Fruit fly (Drosophila melanogaster): Measurements from ENCODE around the gene CG7368.

CG7368 gene

DNA sequence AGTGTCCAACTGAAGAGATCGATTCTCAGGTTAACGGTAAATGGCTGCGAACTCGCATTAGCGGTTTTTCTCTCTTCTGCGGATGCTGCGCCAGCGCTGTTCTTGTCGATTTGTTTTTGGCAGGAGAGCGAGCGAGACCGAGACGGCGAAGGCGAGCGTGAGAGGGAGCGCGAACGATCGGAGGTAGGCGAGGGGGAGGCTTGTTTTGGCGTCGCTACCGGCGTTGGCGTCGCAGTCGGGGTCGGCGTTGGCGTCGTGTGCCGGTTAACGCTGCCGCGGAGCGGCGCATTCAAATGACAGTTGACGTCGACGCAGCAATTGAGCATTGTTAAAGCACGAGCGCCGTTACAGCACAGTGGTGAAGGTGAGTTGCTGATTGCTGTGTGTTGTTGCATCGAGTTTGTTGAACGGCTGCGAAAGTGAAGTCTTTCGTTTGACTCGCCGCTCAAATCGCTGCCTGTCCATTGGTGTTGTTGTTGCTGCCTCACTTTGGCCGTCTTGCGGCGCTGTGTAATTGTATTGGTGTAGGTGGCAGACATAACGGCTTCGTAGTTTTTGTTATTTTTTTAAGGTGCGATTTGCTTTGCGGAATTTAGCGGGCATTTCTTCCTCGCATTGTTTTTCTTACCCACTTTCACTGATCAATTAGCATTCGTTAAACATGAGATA, 10.1 kb upstream of the CG7368 start (continued):
- TF ChIP-seq ftz-f1 (GFP tag; optimal IDR thresholded peaks at IDR 0.05) (peak; percentile 84), stwl (tag; optimal IDR thresholded peaks at IDR 0.05) (peak; percentile 25), Med (GFP tag) (peak; percentile 78), cg (GFP tag; optimal IDR thresholded peaks at IDR 0.05) (peak; percentile 18), Jarid2 (GFP tag; optimal IDR thresholded peaks at IDR 0.05) (no peak), Hr78 (GFP tag; optimal IDR thresholded peaks at IDR 0.05) (peak in 1 of 2 experiments; percentile 92), bsh (GFP tag; optimal IDR thresholded peaks at IDR 0.05) (no peak), Dll (GFP tag; IDR thresholded peaks at IDR 0.05; ENCODE audit: partially characterized antibody) (peak; percentile 52; the same call in 3 of the 4 replicates), HLH4C (GFP tag; IDR thresholded peaks at IDR 0.05; ENCODE audit: partially characterized antibody) (peak; percentile 55; the same call in 2 of the 3 replicates), pzg (GFP tag; optimal IDR thresholded peaks at IDR 0.05) (no peak), zfh1 (GFP tag; IDR thresholded peaks at IDR 0.05) (no peak), Atf-2 (GFP tag; optimal IDR thresholded peaks at IDR 0.05) (no peak), CG13775 (GFP tag; optimal IDR thresholded peaks at IDR 0.05) (no peak), CG7963 (GFP tag; IDR thresholded peaks at IDR 0.05; ENCODE audit: partially characterized antibody) (no peak), Aef1 (GFP tag; IDR thresholded peaks at IDR 0.05) (peak; percentile 16; the same call in 1 of the 3 replicates), Nf-YB (GFP tag; optimal IDR thresholded peaks at IDR 0.05) (no peak), so (GFP tag; IDR thresholded peaks at IDR 0.05) (0 out of 3 replicates have a peak, but pooled peaks have one; percentile 7), toy (GFP tag; IDR thresholded peaks at IDR 0.05) (no peak), Pdp1 (GFP tag; optimal IDR thresholded peaks at IDR 0.05) (peak in 1 of 2 experiments; percentile 69), CG6175 (GFP tag; IDR thresholded peaks at IDR 0.05) (0 out of 3 replicates have a peak, but pooled peaks have one; percentile 34), odd (GFP tag; optimal IDR thresholded peaks at IDR 0.05) (peak; percentile 15), Gug (GFP tag; IDR thresholded peaks at IDR 0.05) (no peak), vfl (GFP tag; optimal IDR thresholded peaks at IDR 0.05) (no peak), CG17361 (GFP tag; IDR thresholded peaks at IDR 0.05) (no peak), CG18764 (GFP tag; optimal IDR thresholded peaks at IDR 0.05) (no peak), CG6813 (GFP tag; optimal IDR thresholded peaks at IDR 0.05) (peak; percentile 20), Camta (GFP tag; optimal IDR thresholded peaks at IDR 0.05) (no peak), CG9215 (GFP tag; IDR thresholded peaks at IDR 0.05) (0 out of 2 replicates have a peak, but pooled peaks have one; percentile 4), CG1832 (GFP tag; optimal IDR thresholded peaks at IDR 0.05) (peak; percentile 90), otp (GFP tag; IDR thresholded peaks at IDR 0.05) (no peak), CG4360 (GFP tag; IDR thresholded peaks at IDR 0.05) (peak; percentile 88), CG11456 (GFP tag; IDR thresholded peaks at IDR 0.05) (0 out of 3 replicates have a peak, but pooled peaks have one; percentile 56), Dip2 (GFP tag; IDR thresholded peaks at IDR 0.05) (no peak), fd3F (GFP tag; optimal IDR thresholded peaks at IDR 0.05) (no peak), CG12769 (tag; optimal IDR thresholded peaks at IDR 0.05) (peak; percentile 12), gce (GFP tag; IDR thresholded peaks at IDR 0.05) (peak; percentile 36; the same call in 1 of the 3 replicates), CG10959 (GFP tag; IDR thresholded peaks at IDR 0.05) (no peak), CG16863 (GFP tag; optimal IDR thresholded peaks at IDR 0.05) (no peak), Oli (tag; optimal IDR thresholded peaks at IDR 0.05) (no peak), dimm (GFP tag; IDR thresholded peaks at IDR 0.05) (0 out of 2 replicates have a peak, but pooled peaks have one; percentile 16), CHES-1-like (GFP tag; optimal IDR thresholded peaks at IDR 0.05) (peak; percentile 25), en (GFP tag; optimal IDR thresholded peaks at IDR 0.05) (no peak), chif (GFP tag; optimal IDR thresholded peaks at IDR 0.05) (peak in 1 of 2 experiments; percentile 2), sd (tag; optimal IDR thresholded peaks at IDR 0.05) (peak; percentile 5), Deaf1 (tag; optimal IDR thresholded peaks at IDR 0.05) (peak; percentile 44), D19A (tag; optimal IDR thresholded peaks at IDR 0.05) (no peak), CG9609 (GFP tag; optimal IDR thresholded peaks at IDR 0.05) (no peak), z (GFP tag; IDR thresholded peaks at IDR 0.05) (peak; percentile 42; the same call in 1 of the 3 replicates), CG3163 (GFP tag; optimal IDR thresholded peaks at IDR 0.05) (peak; percentile 88)

Measured in whole organism, embryonic.